Worm (Caenorhabditis elegans) whole organism, L2 larva: Measurements from ENCODE around the gene R05G9.3.

ENCODE experiments used
- C34F6.9 ChIP-seq: fragments of 150-350 bp; optimal IDR thresholded peaks from 2 replicates; lab custom pipeline; 2014; ENCODE audit warnings: missing biosample characterization, missing genetic modification characterization
- F13H6.1 ChIP-seq: sonication (generic microtip); optimal IDR thresholded peaks from 2 replicates; lab custom pipeline; 2016; ENCODE audit warnings: missing genetic modification characterization, missing compliant biosample characterization
- Y55F3AM.14 ChIP-seq: fragments of 200-800 bp; sonication (Bioruptor generic); optimal IDR thresholded peaks from 2 replicates; lab custom pipeline; 2018; ENCODE audit warnings: mild to moderate bottlenecking, missing genetic modification characterization, missing compliant biosample characterization
- ZK546.5 ChIP-seq: sonication (generic microtip); optimal IDR thresholded peaks from 2 replicates; lab custom pipeline; 2017; ENCODE audit warnings: missing biosample characterization, missing genetic modification characterization
- alr-1 ChIP-seq: fragments of 150-350 bp; optimal IDR thresholded peaks from 2 replicates; lab custom pipeline; 2014; ENCODE audit warnings: missing biosample characterization, missing genetic modification characterization
- aly-2 ChIP-seq: fragments of 150-350 bp; optimal IDR thresholded peaks from 2 replicates; lab custom pipeline; 2014; ENCODE audit warnings: missing biosample characterization, missing genetic modification characterization
- ama-1 ChIP-seq: fragments of 150-350 bp; optimal IDR thresholded peaks from 2 replicates; lab custom pipeline; 2018; ENCODE audit warnings: inconsistent platforms
- blmp-1 ChIP-seq: sonication (generic microtip); optimal IDR thresholded peaks from 2 replicates; lab custom pipeline; 2017; ENCODE audit warnings: missing genetic modification characterization, mild to moderate bottlenecking, missing compliant biosample characterization, antibody characterized with exemption, moderate library complexity; ENCODE audit not compliant: insufficient read depth
- ceh-16 ChIP-seq: fragments of 150-350 bp; optimal IDR thresholded peaks from 2 replicates; lab custom pipeline; 2014; ENCODE audit warnings: missing biosample characterization, missing genetic modification characterization
- crh-2 ChIP-seq: sonication (generic microtip); optimal IDR thresholded peaks from 2 replicates; lab custom pipeline; 2017; ENCODE audit warnings: missing biosample characterization, missing genetic modification characterization
- dmd-4 ChIP-seq: sonication (generic microtip); optimal IDR thresholded peaks from 2 replicates; lab custom pipeline; 2017; ENCODE audit warnings: missing biosample characterization, missing genetic modification characterization
- egl-27 ChIP-seq: sonication (generic microtip); optimal IDR thresholded peaks from 3 replicates; lab custom pipeline; 2017; ENCODE audit warnings: missing biosample characterization, missing genetic modification reagents, missing genetic modification characterization
- elt-1 ChIP-seq: fragments of 150-350 bp; optimal IDR thresholded peaks from 2 replicates; lab custom pipeline; 2014; ENCODE audit warnings: missing biosample characterization, missing genetic modification characterization
- fos-1 ChIP-seq: fragments of 150-350 bp; optimal IDR thresholded peaks from 2 replicates; lab custom pipeline; 2014; ENCODE audit warnings: missing biosample characterization, missing genetic modification characterization
- gmeb-1 ChIP-seq: fragments of 150-350 bp; optimal IDR thresholded peaks from 2 replicates; lab custom pipeline; 2014; ENCODE audit warnings: missing biosample characterization, missing genetic modification characterization
- lin-11 ChIP-seq: fragments of 150-350 bp; sonication (generic microtip); optimal IDR thresholded peaks from 2 replicates; lab custom pipeline; 2014; ENCODE audit warnings: missing biosample characterization, missing genetic modification characterization, inconsistent platforms, mixed read lengths
- lin-13 ChIP-seq: fragments of 150-350 bp; optimal IDR thresholded peaks from 2 replicates; lab custom pipeline; 2014; ENCODE audit warnings: missing biosample characterization, missing genetic modification reagents, missing genetic modification characterization
- lin-39 ChIP-seq: fragments of 150-350 bp; optimal IDR thresholded peaks from 2 replicates; lab custom pipeline; 2014; ENCODE audit warnings: missing biosample characterization, missing genetic modification reagents, missing genetic modification characterization
- lsy-2 ChIP-seq, 2 experiments: fragments of 150-350 bp in 1 of 2; sonication (generic microtip) in 1 of 2; optimal IDR thresholded peaks; 2 replicates each; lab custom pipeline; 2014 to 2017; ENCODE audit warnings: missing biosample characterization in 2 of 2, missing genetic modification characterization in 2 of 2
- mab-5 ChIP-seq: fragments of 150-350 bp; optimal IDR thresholded peaks from 2 replicates; lab custom pipeline; 2014; ENCODE audit warnings: missing biosample characterization, missing genetic modification characterization
- mbf-1 ChIP-seq: sonication (generic microtip); optimal IDR thresholded peaks from 2 replicates; lab custom pipeline; 2017; ENCODE audit warnings: missing biosample characterization, missing genetic modification characterization
- mdl-1 ChIP-seq, 2 experiments: fragments of 150-350 bp in 1 of 2; sonication (generic microtip) in 1 of 2; optimal IDR thresholded peaks; 2 replicates each; lab custom pipeline; 2017; ENCODE audit warnings: missing biosample characterization in 2 of 2, missing genetic modification characterization in 2 of 2
- nhr-10 ChIP-seq: sonication (generic microtip); optimal IDR thresholded peaks from 2 replicates; lab custom pipeline; 2017; ENCODE audit warnings: missing biosample characterization, missing genetic modification characterization
- nhr-12 ChIP-seq: fragments of 150-350 bp; optimal IDR thresholded peaks from 2 replicates; lab custom pipeline; 2014; ENCODE audit warnings: missing biosample characterization, missing genetic modification characterization
- nhr-129 ChIP-seq: fragments of 150-350 bp; optimal IDR thresholded peaks from 2 replicates; lab custom pipeline; 2014; ENCODE audit warnings: missing biosample characterization, missing genetic modification characterization
- nhr-21 ChIP-seq: fragments of 150-350 bp; optimal IDR thresholded peaks from 2 replicates; lab custom pipeline; 2014; ENCODE audit warnings: missing biosample characterization, missing genetic modification characterization
- nhr-23 ChIP-seq: fragments of 150-350 bp; optimal IDR thresholded peaks from 2 replicates; lab custom pipeline; 2014; ENCODE audit warnings: missing biosample characterization, missing genetic modification reagents, missing genetic modification characterization
- nhr-25 ChIP-seq: fragments of 150-350 bp; sonication (generic microtip); optimal IDR thresholded peaks from 3 replicates; lab custom pipeline; 2014; ENCODE audit warnings: missing biosample characterization, missing genetic modification characterization
- nhr-77 ChIP-seq: fragments of 150-350 bp; optimal IDR thresholded peaks from 2 replicates; lab custom pipeline; 2014; ENCODE audit warnings: missing biosample characterization, missing genetic modification characterization
- sem-4 ChIP-seq: fragments of 150-350 bp; optimal IDR thresholded peaks from 2 replicates; lab custom pipeline; 2014; ENCODE audit warnings: missing biosample characterization, missing genetic modification reagents, missing genetic modification characterization
- sma-3 ChIP-seq: sonication (generic microtip); optimal IDR thresholded peaks from 2 replicates; lab custom pipeline; 2016; ENCODE audit warnings: missing genetic modification reagents, missing genetic modification characterization, missing compliant biosample characterization
- sma-9 ChIP-seq, 2 experiments: fragments of 150-350 bp in 1 of 2; sonication (generic microtip) in 1 of 2; optimal IDR thresholded peaks; 2 replicates each; lab custom pipeline; 2014 to 2016; ENCODE audit warnings: missing genetic modification characterization in 2 of 2, mild to moderate bottlenecking in 1 of 2, missing biosample characterization in 1 of 2, missing compliant biosample characterization in 1 of 2, missing genetic modification reagents in 1 of 2, moderate library complexity in 1 of 2
- unc-55 ChIP-seq: fragments of 150-350 bp; sonication (generic microtip); optimal IDR thresholded peaks from 3 replicates; lab custom pipeline; 2014; ENCODE audit warnings: missing biosample characterization, missing genetic modification reagents, missing genetic modification characterization
- unc-62 ChIP-seq: fragments of 150-350 bp; optimal IDR thresholded peaks from 2 replicates; lab custom pipeline; 2014; ENCODE audit warnings: missing biosample characterization, missing genetic modification reagents, missing genetic modification characterization
- ztf-11 ChIP-seq: sonication (generic microtip); optimal IDR thresholded peaks from 2 replicates; lab custom pipeline; 2017; ENCODE audit warnings: missing biosample characterization, missing genetic modification characterization
- ztf-4 ChIP-seq: fragments of 150-350 bp; optimal IDR thresholded peaks from 2 replicates; lab custom pipeline; 2014; ENCODE audit warnings: missing biosample characterization, missing genetic modification characterization

R05G9.3 gene

ce11 chrII:6501420-6501819, at the start of gene R05G9.3:
R05G9.3 (minus strand) TSS chrII:6501520.
- TF ChIP-seq aly-2 (no peak), nhr-12 (tag; lab: Kevin White, UChicago) (no peak)
- TF ChIP-seq, all 48 proteins: peak for 0

- no peak for TF ChIP-seq sem-4 (tag; lab: Kevin White, UChicago)
- TF ChIP-seq fos-1 (tag; lab: Kevin White, UChicago), result no peak
- no peak for TF ChIP-seq lin-39 (tag; lab: Kevin White, UChicago)
- TF ChIP-seq lin-11, result no peak
- no peak for TF ChIP-seq egl-27 (tag; lab: Kevin White, UChicago)
- TF ChIP-seq nhr-10 (tag; lab: Kevin White, UChicago), result no peak
Measured at ce11 chrII:6544842-6545410, 43.6 kb upstream of the R05G9.3 start, which contains the start of gene lron-15. lron-15 (minus strand) TSS chrII:6544892.

ce11 chrII:6535957-6536424, 34.7 kb upstream of the R05G9.3 start, which contains the start of gene utp-20:
utp-20 (plus strand) TSS chrII:6536374.
- no peak for TF ChIP-seq nhr-12 (tag; lab: Kevin White, UChicago)
- TF ChIP-seq unc-55 (GFP tag; lab: Kevin White, UChicago), result peak; percentile 87
- TF ChIP-seq lin-11, result no peak
- TF ChIP-seq lsy-2 (tag; optimal IDR thresholded peaks at IDR 0.05; lab: Kevin White, UChicago), result peak in 1 of 2 experiments; percentile 81
- peak; percentile 13 for TF ChIP-seq mab-5 (tag; lab: Kevin White, UChicago)
- TF ChIP-seq lin-13 (GFP tag; lab: Kevin White, UChicago), result peak; percentile 44
- peak; percentile 90 for TF ChIP-seq gmeb-1 (tag; lab: Kevin White, UChicago)
- peak; percentile 64 for TF ChIP-seq C34F6.9 (tag; lab: Kevin White, UChicago)
- peak; percentile 61 for TF ChIP-seq nhr-129 (tag; lab: Kevin White, UChicago)
- peak; percentile 55 for TF ChIP-seq sma-3 (GFP tag; lab: Kevin White, UChicago)
- TF ChIP-seq alr-1 (tag; lab: Kevin White, UChicago), result no peak
- TF ChIP-seq ztf-4 (tag; lab: Kevin White, UChicago), result no peak
- TF ChIP-seq dmd-4 (tag; lab: Kevin White, UChicago), result no peak
- no peak for TF ChIP-seq nhr-25 (tag; lab: Kevin White, UChicago)
- no peak for TF ChIP-seq nhr-23 (tag; lab: Kevin White, UChicago)
- TF ChIP-seq sma-9 (GFP tag; optimal IDR thresholded peaks at IDR 0.05; lab: Kevin White, UChicago), result peak; percentile 30
- TF ChIP-seq sma-9 (tag; optimal IDR thresholded peaks at IDR 0.05; lab: Kevin White, UChicago), result no peak
- peak; percentile 5 for TF ChIP-seq F13H6.1 (tag; lab: Kevin White, UChicago)
- peak; percentile 44 for TF ChIP-seq crh-2 (tag; lab: Kevin White, UChicago)
- no peak for TF ChIP-seq ZK546.5 (tag; lab: Kevin White, UChicago)
- no peak for TF ChIP-seq nhr-10 (tag; lab: Kevin White, UChicago)

- TF ChIP-seq unc-62 (GFP tag; lab: Kevin White, UChicago), result no peak
Measured at ce11 chrII:6531940-6532339, 30.6 kb upstream of the R05G9.3 start, which contains the start of gene abcx-1. abcx-1 (plus strand) TSS chrII:6532163.

- TF ChIP-seq nhr-12 (tag; lab: Kevin White, UChicago), result no peak
- no peak for TF ChIP-seq mbf-1 (tag; lab: Kevin White, UChicago)
- no peak for TF ChIP-seq mdl-1 (tag; optimal IDR thresholded peaks at IDR 0.05; lab: Kevin White, UChicago)
- TF ChIP-seq lin-39 (tag; lab: Kevin White, UChicago), result no peak
- TF ChIP-seq unc-55 (GFP tag; lab: Kevin White, UChicago), result no peak
- TF ChIP-seq ama-1, result no peak
- TF ChIP-seq ceh-16 (tag; lab: Kevin White, UChicago), result no peak
- TF ChIP-seq ztf-4 (tag; lab: Kevin White, UChicago), result no peak
- no peak for TF ChIP-seq ztf-11 (tag; lab: Kevin White, UChicago)
- TF ChIP-seq blmp-1 (tag; lab: Kevin White, UChicago), result no peak
- TF ChIP-seq elt-1 (tag; lab: Kevin White, UChicago), result no peak
- TF ChIP-seq dmd-4 (tag; lab: Kevin White, UChicago), result no peak
- no peak for TF ChIP-seq nhr-21
- TF ChIP-seq Y55F3AM.14 (GFP tag; lab: Kevin White, UChicago), result no peak
- no peak for TF ChIP-seq nhr-25 (tag; lab: Kevin White, UChicago)
- no peak for TF ChIP-seq aly-2
- TF ChIP-seq nhr-77 (tag; lab: Kevin White, UChicago), result no peak
- no peak for TF ChIP-seq egl-27 (tag; lab: Kevin White, UChicago)
- TF ChIP-seq sem-4 (tag; lab: Kevin White, UChicago), result no peak
- TF ChIP-seq ZK546.5 (tag; lab: Kevin White, UChicago), result no peak
Measured at ce11 chrII:6531527-6531926, 30.2 kb upstream of the R05G9.3 start, which contains the start of gene abch-1. abch-1 (minus strand) TSS chrII:6531627.
